Worm (Caenorhabditis elegans): ENCODE data around the gene D2023.6.

D2023.6 gene

DNA sequence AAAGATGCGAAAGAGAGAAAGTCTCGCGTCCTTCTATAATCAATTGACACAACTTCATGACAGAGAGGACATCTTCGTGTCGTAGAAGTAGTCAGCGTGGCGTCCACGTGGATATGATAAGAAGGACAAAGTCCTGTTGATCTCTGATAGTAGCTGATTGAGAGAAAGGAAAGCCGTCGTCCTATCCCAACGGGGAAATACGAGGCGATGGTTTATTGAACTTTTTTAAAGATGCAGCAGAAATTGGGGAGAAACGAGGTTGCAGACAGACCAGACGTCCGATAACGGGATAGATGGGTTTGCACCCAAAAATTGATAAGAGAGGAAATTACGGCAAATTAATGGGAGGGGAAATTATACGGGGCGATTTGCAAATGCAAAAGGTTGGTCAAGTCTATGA lies 24.6 kb upstream of the D2023.6 start (continued):
- TF ChIP-seq ama-1 (optimal IDR thresholded peaks at IDR 0.05) (no peak), dmd-8 (GFP tag; IDR thresholded peaks at IDR 0.05) (no peak), madf-5 (GFP tag; IDR thresholded peaks at IDR 0.05) (no peak), nhr-42 (GFP tag; IDR thresholded peaks at IDR 0.05) (no peak), Y105C5A.15 (GFP tag; IDR thresholded peaks at IDR 0.05) (no peak), hlh-30 (tag; optimal IDR thresholded peaks at IDR 0.05; ENCODE audit: insufficient read depth) (peak; percentile 69), attf-4 (tag; optimal IDR thresholded peaks at IDR 0.05) (no peak), ces-1 (GFP tag; optimal IDR thresholded peaks at IDR 0.05) (no peak), nhr-10 (tag; optimal IDR thresholded peaks at IDR 0.05) (no peak), zag-1 (tag; optimal IDR thresholded peaks at IDR 0.05) (no peak), T26A8.4 (GFP tag; IDR thresholded peaks at IDR 0.05) (peak; percentile 34; the same call in 1 of the 2 replicates), R02D3.7 (tag; optimal IDR thresholded peaks at IDR 0.05) (no peak), fkh-10 (GFP tag; optimal IDR thresholded peaks at IDR 0.05) (no peak), unc-62 (GFP tag; optimal IDR thresholded peaks at IDR 0.05 in 1 of 2) (peak in 1 of 2 experiments; percentile 95), unc-62 (tag; optimal IDR thresholded peaks at IDR 0.05) (no peak), F37D6.2 (tag; optimal IDR thresholded peaks at IDR 0.05) (no peak), skn-1 (tag; optimal IDR thresholded peaks at IDR 0.05) (no peak), ztf-11 (tag; optimal IDR thresholded peaks at IDR 0.05) (no peak), daf-12 (tag; optimal IDR thresholded peaks at IDR 0.05) (no peak), lin-29 (GFP tag; IDR thresholded peaks at IDR 0.05) (no peak), ctbp-1 (GFP tag; IDR thresholded peaks at IDR 0.05) (peak; percentile 45; the same call in 1 of the 2 replicates), nhr-102 (tag; optimal IDR thresholded peaks at IDR 0.05) (peak; percentile 65), dmd-6 (GFP tag; IDR thresholded peaks at IDR 0.05) (peak; percentile 87), F10B5.3 (tag; optimal IDR thresholded peaks at IDR 0.05) (no peak), nhr-28 (tag; optimal IDR thresholded peaks at IDR 0.05) (peak; percentile 86), ZK337.2 (GFP tag; IDR thresholded peaks at IDR 0.05) (no peak), ceh-32 (tag; optimal IDR thresholded peaks at IDR 0.05; ENCODE audit: poor library complexity) (no peak), hif-1 (tag; optimal IDR thresholded peaks at IDR 0.05) (no peak), set-16 (GFP tag; IDR thresholded peaks at IDR 0.05) (no peak)

DNA sequence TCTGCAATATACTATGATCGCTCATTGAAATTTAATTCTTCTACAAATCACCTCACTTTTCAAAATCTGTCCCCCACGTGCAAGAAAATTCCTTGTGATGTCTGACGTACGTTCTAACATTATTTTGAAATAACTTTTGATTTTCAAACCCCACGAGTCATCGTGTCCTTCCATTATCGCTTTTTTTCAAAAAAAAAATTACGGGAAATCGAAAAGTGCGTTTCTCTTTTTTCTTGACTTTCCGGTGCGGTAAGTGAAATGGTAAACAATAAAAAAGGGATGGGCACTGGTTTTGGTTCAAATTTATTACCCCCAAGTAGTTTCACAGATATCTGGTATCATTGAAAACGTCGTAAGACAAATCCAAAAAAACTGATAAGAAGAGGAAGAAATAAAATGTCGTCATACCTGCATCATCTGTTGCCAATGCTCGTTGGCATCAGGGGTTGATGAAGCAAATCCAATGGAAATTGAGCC lies 23.6 kb upstream of the D2023.6 start:
- TF ChIP-seq snpc-1.2 (GFP tag; IDR thresholded peaks at IDR 0.05) (no peak), dmd-8 (GFP tag; IDR thresholded peaks at IDR 0.05) (no peak), tag-97 (GFP tag; IDR thresholded peaks at IDR 0.05) (no peak), mdt-29 (GFP tag; IDR thresholded peaks at IDR 0.05) (no peak), nhr-111 (GFP tag; optimal IDR thresholded peaks at IDR 0.05) (no peak), jun-1 (tag; optimal IDR thresholded peaks at IDR 0.05) (no peak), gei-8 (GFP tag; optimal IDR thresholded peaks at IDR 0.05) (peak; percentile 55), nhr-76 (tag; optimal IDR thresholded peaks at IDR 0.05) (no peak), lin-29 (GFP tag; IDR thresholded peaks at IDR 0.05) (no peak), set-16 (GFP tag; IDR thresholded peaks at IDR 0.05) (no peak), ztf-11 (tag; optimal IDR thresholded peaks at IDR 0.05) (no peak), mxl-2 (GFP tag; conservative IDR thresholded peaks at IDR 0.05) (no peak), daf-12 (tag; optimal IDR thresholded peaks at IDR 0.05) (no peak), ztf-7 (tag; optimal IDR thresholded peaks at IDR 0.05) (peak; percentile 78), nhr-237 (tag; optimal IDR thresholded peaks at IDR 0.05) (no peak), nhr-25 (tag; optimal IDR thresholded peaks at IDR 0.05; ENCODE audit: borderline replicate concordance, insufficient read depth) (peak; percentile 33), snpc-4 (tag; optimal IDR thresholded peaks at IDR 0.05) (no peak), lsy-2 (tag; optimal IDR thresholded peaks at IDR 0.05) (peak in 1 of 2 experiments; percentile 48), ceh-20 (GFP tag; IDR thresholded peaks at IDR 0.05) (peak; percentile 66; the same call in 1 of the 2 replicates), mdl-1 (tag; optimal IDR thresholded peaks at IDR 0.05) (peak in 1 of 2 experiments; percentile 63), Y105C5A.15 (GFP tag; IDR thresholded peaks at IDR 0.05) (no peak), F37D6.2 (tag; optimal IDR thresholded peaks at IDR 0.05) (no peak), lin-38 (GFP tag; IDR thresholded peaks at IDR 0.05) (no peak), vab-7 (GFP tag; IDR thresholded peaks at IDR 0.05) (no peak), hlh-30 (tag; optimal IDR thresholded peaks at IDR 0.05; ENCODE audit: insufficient read depth) (peak; percentile 72), fos-1 (tag; optimal IDR thresholded peaks at IDR 0.05) (no peak), cey-2 (tag; optimal IDR thresholded peaks at IDR 0.05; ENCODE audit: borderline replicate concordance, insufficient read depth) (peak; percentile 37), dmd-6 (GFP tag; IDR thresholded peaks at IDR 0.05) (peak; percentile 70), dpl-1 (GFP tag; optimal IDR thresholded peaks at IDR 0.05) (no peak), nhr-28 (tag; optimal IDR thresholded peaks at IDR 0.05) (peak; percentile 49), saeg-2 (GFP tag; IDR thresholded peaks at IDR 0.05) (no peak), ama-1 (optimal IDR thresholded peaks at IDR 0.05) (no peak)
